Fruit fly (Drosophila melanogaster) S2 (cell line): ENCODE data around the gene rumi.

Experiments
- CG8478 ChIP-seq: fragments of >200 bp; optimal IDR thresholded peaks from 2 replicates; lab custom pipeline; 2018
- CTCF ChIP-seq, 2 experiments: fragments of >200 bp; optimal IDR thresholded peaks; 2 replicates each; lab custom pipeline; 2018

dm6 chr3R:22720808-22721306, 29.5 kb downstream of the rumi start, which contains the start of gene wge:
- TF ChIP-seq CG8478 (lab: Kevin White, UChicago) (no peak), CTCF (optimal IDR thresholded peaks at IDR 0.05; lab: Kevin White, UChicago) (peak in 1 of 2 experiments; percentile 21)
